Worm (Caenorhabditis elegans): ENCODE results near the gene Y17G9A.3.
A peak's percentile ranks its signal among the peaks of the same experiment; 100 is the strongest.

Y17G9A.3 gene

ce11 chrIV:4880634-4881033 lies 22.2 kb upstream of the Y17G9A.3 start:
- TF ChIP-seq tbx-37 (GFP tag; conservative IDR thresholded peaks at IDR 0.05) (no peak), F13C5.2 (tag; optimal IDR thresholded peaks at IDR 0.05) (peak; percentile 8), tra-4 (tag; optimal IDR thresholded peaks at IDR 0.05) (no peak), ama-1 (optimal IDR thresholded peaks at IDR 0.05) (peak; percentile 50), B0310.2 (tag; optimal IDR thresholded peaks at IDR 0.05) (no peak)

- TF ChIP-seq ceh-36 (tag; optimal IDR thresholded peaks at IDR 0.05) (no peak), hnd-1 (tag; optimal IDR thresholded peaks at IDR 0.05) (no peak), B0310.2 (tag; optimal IDR thresholded peaks at IDR 0.05) (no peak), ets-7 (tag; optimal IDR thresholded peaks at IDR 0.05) (no peak), ama-1 (optimal IDR thresholded peaks at IDR 0.05) (no peak), scrt-1 (GFP tag; IDR thresholded peaks at IDR 0.05) (no peak), hmbx-1 (tag; optimal IDR thresholded peaks at IDR 0.05) (no peak), tra-4 (tag; optimal IDR thresholded peaks at IDR 0.05) (no peak), ceh-13 (GFP tag; optimal IDR thresholded peaks at IDR 0.05) (no peak), sea-1 (GFP tag; conservative IDR thresholded peaks at IDR 0.05) (no peak), aly-1 (tag; optimal IDR thresholded peaks at IDR 0.05) (no peak), F13C5.2 (tag; optimal IDR thresholded peaks at IDR 0.05) (no peak), tbx-37 (GFP tag; conservative IDR thresholded peaks at IDR 0.05) (no peak), pes-1 (GFP tag; IDR thresholded peaks at IDR 0.05) (no peak), tbx-11 (GFP tag; IDR thresholded peaks at IDR 0.05) (no peak), hmg-4 (GFP tag; optimal IDR thresholded peaks at IDR 0.05) (no peak)
Observed at ce11 chrIV:4877102-4877501, 18.6 kb upstream of the Y17G9A.3 start, which contains the start of gene str-170. TSS of gene str-170 (plus strand) at chrIV:4877402.

ce11 chrIV:4874603-4875002 lies 16.1 kb upstream of the Y17G9A.3 start, which contains the start of gene str-174:
TSS of gene str-174 (minus strand) at chrIV:4874703.
- TF ChIP-seq ceh-13 (GFP tag; optimal IDR thresholded peaks at IDR 0.05) (no peak), B0310.2 (tag; optimal IDR thresholded peaks at IDR 0.05) (no peak), F13C5.2 (tag; optimal IDR thresholded peaks at IDR 0.05) (no peak), hmg-4 (GFP tag; optimal IDR thresholded peaks at IDR 0.05) (no peak), tra-4 (tag; optimal IDR thresholded peaks at IDR 0.05) (no peak), flt-1 (GFP tag; IDR thresholded peaks at IDR 0.05) (no peak), pes-1 (GFP tag; IDR thresholded peaks at IDR 0.05) (no peak), tbx-11 (GFP tag; IDR thresholded peaks at IDR 0.05) (no peak), scrt-1 (GFP tag; IDR thresholded peaks at IDR 0.05) (no peak), tbx-37 (GFP tag; conservative IDR thresholded peaks at IDR 0.05) (no peak), ceh-36 (tag; optimal IDR thresholded peaks at IDR 0.05) (no peak), hmbx-1 (tag; optimal IDR thresholded peaks at IDR 0.05) (no peak), hnd-1 (tag; optimal IDR thresholded peaks at IDR 0.05) (no peak), aly-1 (tag; optimal IDR thresholded peaks at IDR 0.05) (no peak), ets-7 (tag; optimal IDR thresholded peaks at IDR 0.05) (no peak), sea-1 (GFP tag; conservative IDR thresholded peaks at IDR 0.05) (no peak), ama-1 (optimal IDR thresholded peaks at IDR 0.05) (no peak)

- TF ChIP-seq hnd-1 (tag; optimal IDR thresholded peaks at IDR 0.05) (no peak), scrt-1 (GFP tag; IDR thresholded peaks at IDR 0.05) (no peak), tra-4 (tag; optimal IDR thresholded peaks at IDR 0.05) (no peak), ets-7 (tag; optimal IDR thresholded peaks at IDR 0.05) (no peak), aly-1 (tag; optimal IDR thresholded peaks at IDR 0.05) (no peak)
Observed at ce11 chrIV:4870546-4870945, 12.1 kb upstream of the Y17G9A.3 start, which contains the start of gene str-175. TSS of gene str-175 (minus strand) at chrIV:4870646.

ce11 chrIV:4867610-4868009 lies 9.1 kb upstream of the Y17G9A.3 start, which contains the start of gene str-172:
TSS of gene str-172 (minus strand) at chrIV:4867710.
- no peak for TF ChIP-seq sea-1 (GFP tag; conservative IDR thresholded peaks at IDR 0.05)
- no peak for TF ChIP-seq tbx-11 (GFP tag; IDR thresholded peaks at IDR 0.05)
- TF ChIP-seq scrt-1 (GFP tag; IDR thresholded peaks at IDR 0.05): no peak
- no peak for TF ChIP-seq ceh-13 (GFP tag; optimal IDR thresholded peaks at IDR 0.05)
- TF ChIP-seq ceh-36 (tag; optimal IDR thresholded peaks at IDR 0.05): no peak
- no peak for TF ChIP-seq ets-7 (tag; optimal IDR thresholded peaks at IDR 0.05)
- no peak for TF ChIP-seq ama-1 (optimal IDR thresholded peaks at IDR 0.05)
- TF ChIP-seq hmg-4 (GFP tag; optimal IDR thresholded peaks at IDR 0.05): no peak
- no peak for TF ChIP-seq tra-4 (tag; optimal IDR thresholded peaks at IDR 0.05)
- no peak for TF ChIP-seq hnd-1 (tag; optimal IDR thresholded peaks at IDR 0.05)
- no peak for TF ChIP-seq B0310.2 (tag; optimal IDR thresholded peaks at IDR 0.05)
- no peak for TF ChIP-seq aly-1 (tag; optimal IDR thresholded peaks at IDR 0.05)

- TF ChIP-seq hnd-1 (tag; optimal IDR thresholded peaks at IDR 0.05): no peak
- TF ChIP-seq tbx-11 (GFP tag; IDR thresholded peaks at IDR 0.05): no peak
- TF ChIP-seq ceh-13 (GFP tag; optimal IDR thresholded peaks at IDR 0.05): no peak
- TF ChIP-seq sea-1 (GFP tag; conservative IDR thresholded peaks at IDR 0.05): no peak
- no peak for TF ChIP-seq scrt-1 (GFP tag; IDR thresholded peaks at IDR 0.05)
- TF ChIP-seq hmbx-1 (tag; optimal IDR thresholded peaks at IDR 0.05): no peak
- no peak for TF ChIP-seq tra-4 (tag; optimal IDR thresholded peaks at IDR 0.05)
- no peak for TF ChIP-seq aly-1 (tag; optimal IDR thresholded peaks at IDR 0.05)
Observed at ce11 chrIV:4866599-4866998, 8.1 kb upstream of the Y17G9A.3 start.

- 0 out of 2 replicates have a peak, but pooled peaks have one; percentile 32 for TF ChIP-seq pes-1 (GFP tag; IDR thresholded peaks at IDR 0.05)
- TF ChIP-seq F13C5.2 (tag; optimal IDR thresholded peaks at IDR 0.05): no peak
- 0 out of 2 replicates have a peak, but pooled peaks have one; percentile 19 for TF ChIP-seq tbx-11 (GFP tag; IDR thresholded peaks at IDR 0.05)
Observed at ce11 chrIV:4864524-4864923, 6.1 kb upstream of the Y17G9A.3 start.

ce11 chrIV:4861449-4861848 lies 3.0 kb upstream of the Y17G9A.3 start, which contains the start of the genes Y17G9A.4 and str-173:
TSS of gene Y17G9A.4 (minus strand) at chrIV:4861549.
TSS of gene str-173 (plus strand) at chrIV:4861773.
- TF ChIP-seq sea-1 (GFP tag; conservative IDR thresholded peaks at IDR 0.05) (no peak), tbx-11 (GFP tag; IDR thresholded peaks at IDR 0.05) (no peak), F13C5.2 (tag; optimal IDR thresholded peaks at IDR 0.05) (no peak)

All from whole organism, early embryonic.